Worm (Caenorhabditis elegans) whole organism, L3 larva: ENCODE data around the gene aos-1.

Experiments used
- R02D3.7 ChIP-seq: fragments of 150-350 bp; optimal IDR thresholded peaks from 2 replicates; lab custom pipeline; 2014; ENCODE audit warnings: missing biosample characterization, missing genetic modification characterization
- ZK546.5 ChIP-seq: sonication (generic microtip); optimal IDR thresholded peaks from 2 replicates; lab custom pipeline; 2017; ENCODE audit warnings: missing biosample characterization, missing genetic modification characterization
- aly-2 ChIP-seq: fragments of 150-350 bp; optimal IDR thresholded peaks from 2 replicates; lab custom pipeline; 2014; ENCODE audit warnings: missing biosample characterization, missing genetic modification characterization
- ceh-16 ChIP-seq: sonication (generic microtip); optimal IDR thresholded peaks from 2 replicates; lab custom pipeline; 2017; ENCODE audit warnings: missing biosample characterization, missing genetic modification characterization
- ceh-82 ChIP-seq: fragments of 150-350 bp; optimal IDR thresholded peaks from 2 replicates; lab custom pipeline; 2014; ENCODE audit warnings: missing biosample characterization, missing genetic modification characterization
- daf-12 ChIP-seq: fragments of 150-350 bp; optimal IDR thresholded peaks from 2 replicates; lab custom pipeline; 2014; ENCODE audit warnings: missing biosample characterization, missing genetic modification reagents, missing genetic modification characterization
- egl-27 ChIP-seq: sonication (generic microtip); optimal IDR thresholded peaks from 4 replicates; lab custom pipeline; 2017; ENCODE audit warnings: missing biosample characterization, missing genetic modification reagents, missing genetic modification characterization
- egl-5 ChIP-seq: fragments of 150-350 bp; optimal IDR thresholded peaks from 2 replicates; lab custom pipeline; 2017; ENCODE audit warnings: missing biosample characterization, missing genetic modification reagents, missing genetic modification characterization, inconsistent platforms
- elt-1 ChIP-seq: fragments of 150-350 bp; optimal IDR thresholded peaks from 2 replicates; lab custom pipeline; 2014; ENCODE audit warnings: missing biosample characterization, missing genetic modification characterization
- elt-2 ChIP-seq: sonication (generic microtip); optimal IDR thresholded peaks from 2 replicates; lab custom pipeline; 2016; ENCODE audit warnings: missing genetic modification reagents, mild to moderate bottlenecking, missing genetic modification characterization, missing compliant biosample characterization
- elt-3 ChIP-seq, 3 experiments: fragments of 150-350 bp in 1 of 3; sonication (generic microtip) in 2 of 3; optimal IDR thresholded peaks; 2 replicates in 2 of 3; 4 replicates in 1 of 3; lab custom pipeline; 2014 to 2017; ENCODE audit warnings: missing biosample characterization in 3 of 3, missing genetic modification characterization in 3 of 3
- fkh-2 ChIP-seq: fragments of 150-350 bp; optimal IDR thresholded peaks from 2 replicates; lab custom pipeline; 2014; ENCODE audit warnings: missing biosample characterization, missing genetic modification reagents, missing genetic modification characterization
- hmg-11 ChIP-seq: sonication (generic microtip); optimal IDR thresholded peaks from 2 replicates; lab custom pipeline; 2016; ENCODE audit warnings: missing genetic modification characterization, missing compliant biosample characterization
- jun-1 ChIP-seq: fragments of 150-350 bp; optimal IDR thresholded peaks from 2 replicates; lab custom pipeline; 2014; ENCODE audit warnings: missing biosample characterization, missing genetic modification reagents, missing genetic modification characterization
- lin-15B ChIP-seq: fragments of 150-350 bp; optimal IDR thresholded peaks from 2 replicates; lab custom pipeline; 2014; ENCODE audit warnings: missing biosample characterization, missing genetic modification characterization
- lin-39 ChIP-seq: fragments of 150-350 bp; optimal IDR thresholded peaks from 2 replicates; lab custom pipeline; 2018; ENCODE audit warnings: missing biosample characterization, missing genetic modification reagents, missing genetic modification characterization
- mdl-1 ChIP-seq: fragments of 150-350 bp; optimal IDR thresholded peaks from 2 replicates; lab custom pipeline; 2014; ENCODE audit warnings: missing biosample characterization, missing genetic modification characterization
- nfya-1 ChIP-seq: sonication (generic microtip); optimal IDR thresholded peaks from 2 replicates; lab custom pipeline; 2017; ENCODE audit warnings: missing genetic modification characterization, mild to moderate bottlenecking, missing compliant biosample characterization, antibody characterized with exemption, moderate library complexity; ENCODE audit not compliant: insufficient read depth
- nhr-11 ChIP-seq: fragments of 150-350 bp; optimal IDR thresholded peaks from 2 replicates; lab custom pipeline; 2014; ENCODE audit warnings: missing biosample characterization, missing genetic modification characterization
- nhr-237 ChIP-seq: fragments of 150-350 bp; optimal IDR thresholded peaks from 2 replicates; lab custom pipeline; 2014; ENCODE audit warnings: missing biosample characterization, missing genetic modification characterization
- nhr-25 ChIP-seq: sonication (generic microtip); optimal IDR thresholded peaks from 2 replicates; lab custom pipeline; 2017; ENCODE audit warnings: missing biosample characterization, missing genetic modification characterization
- nhr-43 ChIP-seq: sonication (generic microtip); optimal IDR thresholded peaks from 2 replicates; lab custom pipeline; 2016; ENCODE audit warnings: mild to moderate bottlenecking, missing genetic modification characterization, missing compliant biosample characterization; ENCODE audit not compliant: poor library complexity, severe bottlenecking
- nhr-67 ChIP-seq: fragments of 150-350 bp; optimal IDR thresholded peaks from 2 replicates; lab custom pipeline; 2014; ENCODE audit warnings: missing biosample characterization, missing genetic modification characterization
- nhr-76 ChIP-seq: fragments of 150-350 bp; sonication (generic microtip); optimal IDR thresholded peaks from 5 replicates; lab custom pipeline; 2014; ENCODE audit warnings: missing biosample characterization, missing genetic modification characterization
- nhr-77 ChIP-seq: fragments of 150-350 bp; optimal IDR thresholded peaks from 2 replicates; lab custom pipeline; 2014; ENCODE audit warnings: missing biosample characterization, missing genetic modification characterization
- pha-4 ChIP-seq: fragments of 150-350 bp; optimal IDR thresholded peaks from 2 replicates; lab custom pipeline; 2014; ENCODE audit warnings: missing biosample characterization, missing genetic modification reagents, missing genetic modification characterization
- pqm-1 ChIP-seq: fragments of 150-350 bp; optimal IDR thresholded peaks from 2 replicates; lab custom pipeline; 2017; ENCODE audit warnings: missing biosample characterization, missing genetic modification characterization, inconsistent platforms
- sea-2 ChIP-seq: fragments of 150-350 bp; sonication (generic microtip); optimal IDR thresholded peaks from 4 replicates; lab custom pipeline; 2014; ENCODE audit warnings: missing biosample characterization, missing genetic modification reagents, missing genetic modification characterization
- skn-1 ChIP-seq: fragments of 150-350 bp; optimal IDR thresholded peaks from 2 replicates; lab custom pipeline; 2014; ENCODE audit warnings: missing biosample characterization, missing genetic modification characterization
- snpc-4 ChIP-seq: fragments of 150-350 bp; optimal IDR thresholded peaks from 2 replicates; lab custom pipeline; 2014; ENCODE audit warnings: missing biosample characterization, missing genetic modification characterization
- tbx-2 ChIP-seq: sonication (generic microtip); optimal IDR thresholded peaks from 2 replicates; lab custom pipeline; 2016; ENCODE audit warnings: mild to moderate bottlenecking, missing genetic modification characterization, missing compliant biosample characterization
- unc-39 ChIP-seq: sonication (generic microtip); optimal IDR thresholded peaks from 4 replicates; lab custom pipeline; 2017; ENCODE audit warnings: missing biosample characterization, missing genetic modification characterization
- unc-62 ChIP-seq: fragments of 150-350 bp; sonication (generic microtip); optimal IDR thresholded peaks from 4 replicates; lab custom pipeline; 2014; ENCODE audit warnings: missing biosample characterization, missing genetic modification reagents, missing genetic modification characterization
- ztf-11 ChIP-seq: fragments of 150-350 bp; optimal IDR thresholded peaks from 2 replicates; lab custom pipeline; 2014; ENCODE audit warnings: missing biosample characterization, missing genetic modification characterization
- ztf-4 ChIP-seq: fragments of 150-350 bp; optimal IDR thresholded peaks from 2 replicates; lab custom pipeline; 2014; ENCODE audit warnings: missing biosample characterization, missing genetic modification characterization

The aos-1 gene

DNA sequence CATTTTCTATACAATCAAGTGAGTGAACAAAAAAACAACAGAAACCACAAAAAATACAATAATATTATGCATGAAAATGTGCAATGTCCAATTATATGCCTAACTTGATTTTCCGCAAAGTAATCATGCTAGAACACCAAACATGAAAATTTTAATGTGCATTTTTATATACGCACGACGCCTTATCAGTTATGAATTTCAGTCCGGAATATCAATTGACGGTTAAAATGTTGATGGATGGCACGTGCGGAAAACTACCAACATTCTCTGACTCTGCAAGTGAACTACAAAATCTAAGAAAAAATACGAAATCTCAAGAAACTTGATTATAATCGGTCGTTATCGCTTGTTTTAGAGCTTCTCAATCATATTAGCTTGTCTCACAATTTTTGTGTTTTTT, 29.9 kb upstream of the aos-1 start:
- TF ChIP-seq ceh-82 (tag; lab: Kevin White, UChicago) (no peak), nhr-43 (tag; lab: Kevin White, UChicago) (no peak), daf-12 (tag; lab: Kevin White, UChicago) (no peak), ceh-16 (no peak), skn-1 (no peak), egl-5 (no peak), pha-4 (peak; percentile 15), sea-2 (no peak), pqm-1 (tag; lab: Kevin White, UChicago) (peak; percentile 65), jun-1 (no peak), elt-2 (peak; percentile 78), nhr-67 (no peak), elt-3 (tag; optimal IDR thresholded peaks at IDR 0.05; lab: Kevin White, UChicago) (no peak)

DNA sequence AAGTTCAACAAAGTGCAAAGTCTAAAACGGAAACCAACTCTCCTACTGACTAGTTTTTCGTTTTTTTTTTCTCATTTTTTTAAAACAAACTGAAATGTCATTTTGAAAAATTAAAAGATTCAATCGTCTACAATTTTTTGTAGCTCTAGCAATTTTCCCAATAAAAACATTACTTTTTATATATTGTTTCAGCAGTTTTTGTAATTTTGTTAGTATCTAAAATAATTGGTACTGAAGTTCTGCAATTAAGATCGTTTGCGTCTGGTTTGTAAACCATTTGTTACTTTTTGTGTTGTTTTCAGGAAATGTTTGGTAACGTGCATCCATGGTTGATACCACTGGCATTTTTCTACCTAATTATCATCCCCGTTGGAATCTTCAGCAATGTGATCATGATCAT, 28.4 kb upstream of the aos-1 start, which contains the start of gene srsx-30:
Gene srsx-30 (plus strand): TSS at position 301 of the 400 bp plus-strand sequence.
- no peak for TF ChIP-seq jun-1
- no peak for TF ChIP-seq nhr-43 (tag; lab: Kevin White, UChicago)
- no peak for TF ChIP-seq egl-27
- no peak for TF ChIP-seq elt-3 (tag; optimal IDR thresholded peaks at IDR 0.05; lab: Kevin White, UChicago)
- no peak for TF ChIP-seq R02D3.7 (tag; lab: Kevin White, UChicago)
- no peak for TF ChIP-seq daf-12 (tag; lab: Kevin White, UChicago)
- TF ChIP-seq unc-39 (tag; lab: Kevin White, UChicago): no peak
- TF ChIP-seq nhr-237: no peak

DNA sequence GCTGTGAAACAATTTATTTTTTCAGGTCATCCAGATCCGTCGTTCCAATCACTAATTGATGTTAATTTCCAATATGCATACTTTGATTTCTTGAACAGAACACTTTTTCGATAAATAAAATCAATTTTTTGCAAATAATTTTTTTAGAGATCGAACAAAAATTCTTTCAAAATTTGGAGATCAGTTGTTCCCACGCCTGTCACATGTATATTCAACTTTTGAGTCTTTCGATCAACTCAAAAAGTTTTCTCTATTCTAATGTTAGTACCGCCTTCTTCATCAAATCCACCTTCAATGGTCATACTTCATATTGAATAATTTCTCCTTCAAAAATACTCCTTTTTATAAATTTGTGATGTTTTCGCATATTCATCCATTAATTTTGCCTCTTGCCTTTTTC, 24.6 kb upstream of the aos-1 start, which contains the start of gene srsx-29:
Gene srsx-29 (plus strand): TSS at position 301 of the 400 bp plus-strand sequence.
- TF ChIP-seq egl-5 (no peak), nhr-43 (tag; lab: Kevin White, UChicago) (no peak), ztf-4 (tag; lab: Kevin White, UChicago) (no peak), daf-12 (tag; lab: Kevin White, UChicago) (no peak), mdl-1 (tag; lab: Kevin White, UChicago) (no peak), aly-2 (no peak), ZK546.5 (tag; lab: Kevin White, UChicago) (no peak), lin-15B (tag; lab: Kevin White, UChicago) (no peak), nhr-67 (no peak), elt-2 (no peak), ceh-16 (no peak), nhr-76 (tag; lab: Kevin White, UChicago) (no peak), nfya-1 (tag; lab: Kevin White, UChicago) (no peak), unc-39 (tag; lab: Kevin White, UChicago) (no peak), nhr-237 (no peak), tbx-2 (tag; lab: Kevin White, UChicago) (no peak), pha-4 (no peak), lin-39 (tag; lab: Kevin White, UChicago) (no peak), ztf-11 (no peak), unc-62 (GFP tag; lab: Kevin White, UChicago) (no peak)

ce11 chrV:10153076-10153475, 23.0 kb upstream of the aos-1 start:
- no peak for TF ChIP-seq fkh-2 (tag; lab: Kevin White, UChicago)
- no peak for TF ChIP-seq hmg-11 (tag; lab: Kevin White, UChicago)
- no peak for TF ChIP-seq nhr-76 (tag; lab: Kevin White, UChicago)
- TF ChIP-seq mdl-1 (tag; lab: Kevin White, UChicago): no peak
- no peak for TF ChIP-seq nhr-11 (tag; lab: Kevin White, UChicago)
- no peak for TF ChIP-seq nhr-77
- TF ChIP-seq pqm-1 (tag; lab: Kevin White, UChicago): no peak
- no peak for TF ChIP-seq elt-1 (tag; lab: Kevin White, UChicago)
- no peak for TF ChIP-seq daf-12 (tag; lab: Kevin White, UChicago)
- no peak for TF ChIP-seq snpc-4
- TF ChIP-seq tbx-2 (tag; lab: Kevin White, UChicago): no peak
- TF ChIP-seq unc-62 (GFP tag; lab: Kevin White, UChicago): no peak
- TF ChIP-seq skn-1: no peak
- TF ChIP-seq nhr-25 (tag; lab: Kevin White, UChicago): no peak
- no peak for TF ChIP-seq lin-15B (tag; lab: Kevin White, UChicago)
- TF ChIP-seq R02D3.7 (tag; lab: Kevin White, UChicago): no peak
